Worm (Caenorhabditis elegans) whole organism, young adult: ENCODE measurements around the gene dyf-13.

Source experiments
- B0261.1 ChIP-seq: sonication (generic microtip); optimal IDR thresholded peaks from 2 replicates; lab custom pipeline; 2016; ENCODE audit warnings: mild to moderate bottlenecking, missing genetic modification characterization, moderate library complexity, missing compliant biosample characterization
- D2030.7 ChIP-seq: fragments of 200-800 bp; sonication (Bioruptor generic); IDR thresholded peaks from 2 replicates; pipeline ENCODE4 v1.3.6; 2022; ENCODE audit warnings: missing genetic modification reagents, missing genetic modification characterization, missing compliant biosample characterization
- F22D6.2 ChIP-seq: sonication (generic microtip); optimal IDR thresholded peaks from 2 replicates; lab custom pipeline; 2016; ENCODE audit warnings: mild to moderate bottlenecking, missing genetic modification characterization, missing compliant biosample characterization
- F37B4.10 ChIP-seq: fragments of 200-800 bp; sonication (Bioruptor generic); IDR thresholded peaks from 2 replicates; pipeline ENCODE4 v1.3.6; 2022; ENCODE audit warnings: missing genetic modification characterization, missing compliant biosample characterization
- F52B5.7 ChIP-seq: sonication (generic microtip); optimal IDR thresholded peaks from 2 replicates; lab custom pipeline; 2016; ENCODE audit warnings: mild to moderate bottlenecking, missing genetic modification characterization, missing compliant biosample characterization
- F55B11.4 ChIP-seq: sonication (generic microtip); optimal IDR thresholded peaks from 2 replicates; lab custom pipeline; 2016; ENCODE audit warnings: missing compliant biosample characterization, missing genetic modification characterization, borderline replicate concordance; ENCODE audit not compliant: insufficient read depth
- F57A8.1 ChIP-seq: fragments of 200-800 bp; sonication (Bioruptor generic); optimal IDR thresholded peaks from 2 replicates; lab custom pipeline; 2018; ENCODE audit warnings: mild to moderate bottlenecking, missing genetic modification characterization, moderate library complexity, missing compliant biosample characterization
- F57C9.4 ChIP-seq: sonication (generic microtip); optimal IDR thresholded peaks from 2 replicates; lab custom pipeline; 2017; ENCODE audit warnings: mild to moderate bottlenecking, missing genetic modification characterization, missing compliant biosample characterization
- K12H6.12 ChIP-seq: fragments of 200-800 bp; sonication (Bioruptor generic); optimal IDR thresholded peaks from 2 replicates; lab custom pipeline; 2018; ENCODE audit warnings: mild to moderate bottlenecking, missing genetic modification characterization, missing compliant biosample characterization
- Y53F4B.3 ChIP-seq: fragments of 200-800 bp; sonication (Bioruptor generic); IDR thresholded peaks from 2 replicates; pipeline ENCODE4 v1.3.6; 2022; ENCODE audit warnings: missing genetic modification reagents, missing genetic modification characterization, missing compliant biosample characterization
- Y53G8AR.9 ChIP-seq: fragments of 200-800 bp; sonication (Bioruptor generic); conservative IDR thresholded peaks from 2 replicates; pipeline ENCODE4 v1.3.6; 2022; ENCODE audit warnings: missing genetic modification reagents, missing genetic modification characterization, missing compliant biosample characterization
- Y79H2A.3 ChIP-seq: fragments of 200-800 bp; sonication (Bioruptor generic); conservative IDR thresholded peaks from 2 replicates; pipeline ENCODE4 v1.3.6; 2022; ENCODE audit warnings: missing genetic modification reagents, missing genetic modification characterization, missing compliant biosample characterization
- ama-1 ChIP-seq, 3 experiments: fragments of 150-350 bp in 1 of 3; sonication (generic microtip) in 2 of 3; optimal IDR thresholded peaks; 2 replicates each; lab custom pipeline; 2014 to 2018; ENCODE audit warnings: missing biosample characterization in 2 of 3, missing genetic modification characterization in 2 of 3, missing genetic modification reagents in 2 of 3
- atf-7 ChIP-seq: sonication (generic microtip); optimal IDR thresholded peaks from 2 replicates; lab custom pipeline; 2017; ENCODE audit warnings: mild to moderate bottlenecking, missing genetic modification characterization, missing compliant biosample characterization
- athp-1 ChIP-seq: sonication (generic microtip); optimal IDR thresholded peaks from 2 replicates; lab custom pipeline; 2017; ENCODE audit warnings: mild to moderate bottlenecking, missing genetic modification characterization, missing compliant biosample characterization
- attf-5 ChIP-seq: fragments of 200-800 bp; sonication (Bioruptor generic); optimal IDR thresholded peaks from 2 replicates; lab custom pipeline; 2018; ENCODE audit warnings: mild to moderate bottlenecking, missing genetic modification characterization, missing compliant biosample characterization
- bed-1 ChIP-seq: fragments of 200-800 bp; sonication (Bioruptor generic); IDR thresholded peaks from 2 replicates; pipeline ENCODE4 v1.3.6; 2022; ENCODE audit warnings: missing genetic modification reagents, missing genetic modification characterization, missing compliant biosample characterization
- ceh-40 ChIP-seq: fragments of 200-800 bp; sonication (Bioruptor generic); IDR thresholded peaks from 2 replicates; pipeline ENCODE4 v1.3.6; 2022; ENCODE audit warnings: missing genetic modification characterization, missing compliant biosample characterization
- ceh-79 ChIP-seq: sonication (generic microtip); optimal IDR thresholded peaks from 2 replicates; lab custom pipeline; 2017; ENCODE audit warnings: mild to moderate bottlenecking, missing genetic modification characterization, missing compliant biosample characterization
- dox-1 ChIP-seq: fragments of 200-800 bp; sonication (Bioruptor generic); IDR thresholded peaks from 2 replicates; pipeline ENCODE4 v1.3.6; 2022; ENCODE audit warnings: missing genetic modification reagents, missing genetic modification characterization, missing compliant biosample characterization
- dpl-1 ChIP-seq: fragments of 150-350 bp; optimal IDR thresholded peaks from 2 replicates; lab custom pipeline; 2014; ENCODE audit warnings: missing biosample characterization, missing genetic modification reagents, missing genetic modification characterization
- efl-1 ChIP-seq: fragments of 150-350 bp; optimal IDR thresholded peaks from 2 replicates; lab custom pipeline; 2014; ENCODE audit warnings: missing biosample characterization, missing genetic modification reagents, missing genetic modification characterization
- hlh-26 ChIP-seq: fragments of 200-800 bp; sonication (Bioruptor generic); conservative IDR thresholded peaks from 2 replicates; pipeline ENCODE4 v1.3.6; 2022; ENCODE audit warnings: missing genetic modification reagents, missing genetic modification characterization, missing compliant biosample characterization
- hmg-1.2 ChIP-seq: fragments of 200-800 bp; sonication (Bioruptor generic); IDR thresholded peaks from 2 replicates; pipeline ENCODE4 v1.3.6; 2022; ENCODE audit warnings: missing genetic modification reagents, missing genetic modification characterization, missing compliant biosample characterization
- lin-26 ChIP-seq: fragments of 200-800 bp; sonication (Bioruptor generic); IDR thresholded peaks from 2 replicates; pipeline ENCODE4 v1.3.6; 2022; ENCODE audit warnings: missing genetic modification reagents, missing genetic modification characterization, missing compliant biosample characterization
- lin-35 ChIP-seq, 3 experiments: fragments of 150-350 bp in 2 of 3; sonication (generic microtip) in 1 of 3; optimal IDR thresholded peaks; 2 replicates each; lab custom pipeline; 2014 to 2018; ENCODE audit warnings: missing biosample characterization in 3 of 3, missing genetic modification characterization in 3 of 3, missing genetic modification reagents in 3 of 3
- lsl-1 ChIP-seq: fragments of 200-800 bp; sonication (Bioruptor generic); optimal IDR thresholded peaks from 2 replicates; lab custom pipeline; 2018; ENCODE audit warnings: mild to moderate bottlenecking, missing genetic modification characterization, moderate library complexity, missing compliant biosample characterization
- lsy-27 ChIP-seq: sonication (generic microtip); optimal IDR thresholded peaks from 2 replicates; lab custom pipeline; 2017; ENCODE audit warnings: missing genetic modification characterization, mild to moderate bottlenecking, missing compliant biosample characterization, antibody characterized with exemption, missing genotype, borderline replicate concordance; ENCODE audit not compliant: insufficient read depth
- madf-3 ChIP-seq: fragments of 200-800 bp; sonication (Bioruptor generic); IDR thresholded peaks from 2 replicates; pipeline ENCODE4 v1.3.6; 2022; ENCODE audit warnings: missing genetic modification reagents, missing genetic modification characterization, missing compliant biosample characterization
- madf-6 ChIP-seq: fragments of 200-800 bp; sonication (Bioruptor generic); IDR thresholded peaks from 2 replicates; pipeline ENCODE4 v1.3.6; 2022; ENCODE audit warnings: missing genetic modification reagents, missing genetic modification characterization, missing compliant biosample characterization
- madf-8 ChIP-seq: fragments of 200-800 bp; sonication (Bioruptor generic); conservative IDR thresholded peaks from 2 replicates; pipeline ENCODE4 v1.3.6; 2022; ENCODE audit warnings: missing genetic modification reagents, missing genetic modification characterization, missing compliant biosample characterization
- mcd-1 ChIP-seq: fragments of 200-800 bp; sonication (Bioruptor generic); IDR thresholded peaks from 2 replicates; pipeline ENCODE4 v1.3.6; 2022; ENCODE audit warnings: missing genetic modification reagents, missing genetic modification characterization, missing compliant biosample characterization
- nfya-1 ChIP-seq: sonication (generic microtip); optimal IDR thresholded peaks from 2 replicates; lab custom pipeline; 2017; ENCODE audit warnings: antibody characterized with exemption, missing compliant biosample characterization, missing genetic modification characterization, borderline replicate concordance; ENCODE audit not compliant: insufficient read depth
- nfya-2 ChIP-seq: fragments of 200-800 bp; sonication (Bioruptor generic); IDR thresholded peaks from 2 replicates; pipeline ENCODE4 v1.3.6; 2022; ENCODE audit warnings: missing genetic modification reagents, missing genetic modification characterization, missing compliant biosample characterization
- nfyb-1 ChIP-seq: fragments of 200-800 bp; sonication (Bioruptor generic); IDR thresholded peaks from 2 replicates; pipeline ENCODE4 v1.3.6; 2022; ENCODE audit warnings: missing genetic modification reagents, missing genetic modification characterization, missing compliant biosample characterization
- nhr-120 ChIP-seq: fragments of 200-800 bp; sonication (Bioruptor generic); IDR thresholded peaks from 2 replicates; pipeline ENCODE4 v1.3.6; 2022; ENCODE audit warnings: missing genetic modification characterization, missing compliant biosample characterization
- nhr-80 ChIP-seq: sonication (generic microtip); optimal IDR thresholded peaks from 2 replicates; lab custom pipeline; 2016; ENCODE audit warnings: missing genetic modification characterization, missing compliant biosample characterization
- pbrm-1 ChIP-seq: fragments of 200-800 bp; sonication (Bioruptor generic); IDR thresholded peaks from 2 replicates; pipeline ENCODE4 v1.3.6; 2022; ENCODE audit warnings: missing genetic modification reagents, missing genetic modification characterization, missing compliant biosample characterization
- sdz-38 ChIP-seq: sonication (generic microtip); optimal IDR thresholded peaks from 2 replicates; lab custom pipeline; 2016; ENCODE audit warnings: missing genotype, missing genetic modification characterization, missing compliant biosample characterization
- snpc-1.1 ChIP-seq: sonication (generic microtip); optimal IDR thresholded peaks from 2 replicates; lab custom pipeline; 2017; ENCODE audit warnings: missing genetic modification characterization, mild to moderate bottlenecking, missing compliant biosample characterization, antibody characterized with exemption, moderate library complexity, missing genotype, missing genetic modification reagents; ENCODE audit not compliant: insufficient read depth
- sptf-2 ChIP-seq: fragments of 200-800 bp; sonication (Bioruptor generic); optimal IDR thresholded peaks from 2 replicates; lab custom pipeline; 2018; ENCODE audit warnings: mild to moderate bottlenecking, missing genetic modification characterization, missing compliant biosample characterization
- tbx-9 ChIP-seq: sonication (generic microtip); optimal IDR thresholded peaks from 2 replicates; lab custom pipeline; 2016; ENCODE audit warnings: borderline replicate concordance, missing genetic modification characterization, inconsistent platforms, missing compliant biosample characterization
- unc-62 ChIP-seq: fragments of 150-350 bp; optimal IDR thresholded peaks from 2 replicates; lab custom pipeline; 2014; ENCODE audit warnings: missing biosample characterization, missing genetic modification reagents, missing genetic modification characterization
- ztf-26 ChIP-seq: sonication (generic microtip); optimal IDR thresholded peaks from 2 replicates; lab custom pipeline; 2017; ENCODE audit warnings: missing genetic modification characterization, missing compliant biosample characterization
- ztf-3 ChIP-seq: fragments of 200-800 bp; sonication (Bioruptor generic); optimal IDR thresholded peaks from 2 replicates; lab custom pipeline; 2018; ENCODE audit warnings: mild to moderate bottlenecking, missing genetic modification characterization, missing compliant biosample characterization

Gene dyf-13

DNA sequence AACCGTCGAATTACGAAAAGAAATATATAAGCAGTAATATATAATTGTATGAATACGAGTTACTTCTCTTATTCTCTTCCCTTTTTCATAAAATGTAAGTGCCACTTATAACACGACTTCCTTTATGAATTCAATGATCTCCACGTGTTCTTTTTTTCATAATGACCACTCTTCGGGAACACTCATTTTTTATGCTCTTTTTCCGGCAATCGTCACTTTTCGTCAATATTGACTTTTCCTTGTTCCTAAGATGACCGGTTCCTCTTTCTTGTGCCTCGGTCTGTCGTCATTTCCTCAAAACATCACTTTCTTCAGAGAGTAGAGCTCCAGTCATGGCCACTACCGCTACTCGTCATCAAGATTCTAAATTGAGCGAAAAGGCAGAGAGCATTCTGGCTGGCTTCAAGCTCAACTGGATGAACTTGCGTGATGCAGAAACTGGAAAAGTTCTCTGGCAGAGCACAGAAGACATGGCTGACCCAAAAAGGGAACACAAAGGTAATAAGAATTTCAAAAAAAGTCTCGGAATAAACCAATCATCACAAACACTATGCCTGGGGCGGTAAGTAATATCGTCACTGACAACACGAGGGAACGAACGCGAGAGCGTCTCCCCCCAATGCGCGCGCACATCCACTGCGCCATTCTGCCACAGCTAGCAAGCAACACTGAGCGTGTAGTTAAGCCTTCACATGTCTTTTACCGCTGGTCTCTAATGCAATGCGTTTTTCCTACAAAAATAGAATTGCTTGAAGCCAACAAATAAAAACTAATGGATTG is 12.5 kb upstream of the dyf-13 start, which contains the start of gene pdl-1 (continued):
- TF ChIP-seq K12H6.12 (peak; percentile 77), sdz-38 (no peak), snpc-1.1 (tag; lab: Kevin White, UChicago) (peak; percentile 59), tbx-9 (tag; lab: Kevin White, UChicago) (peak; percentile 40), F52B5.7 (peak; percentile 94), ztf-3 (peak; percentile 51), F57A8.1 (GFP tag; lab: Kevin White, UChicago) (peak; percentile 46), ceh-40 (GFP tag; lab: Robert Waterston, UW) (peak; percentile 91), dox-1 (peak; percentile 92), madf-6 (GFP tag; lab: Robert Waterston, UW) (peak; percentile 73; the same call in 1 of the 2 replicates), nfya-2 (GFP tag; lab: Robert Waterston, UW) (no peak), nhr-80 (tag; lab: Kevin White, UChicago) (peak; percentile 46), hmg-1.2 (GFP tag; lab: Robert Waterston, UW) (peak; percentile 78), Y79H2A.3 (peak; percentile 72; the same call in 1 of the 2 replicates), dpl-1 (GFP tag; lab: Kevin White, UChicago) (no peak), madf-8 (peak; percentile 48), F55B11.4 (tag; lab: Kevin White, UChicago) (no peak), F37B4.10 (GFP tag; lab: Robert Waterston, UW) (0 out of 2 replicates have a peak, but pooled peaks have one; percentile 23), lin-35 (GFP tag; optimal IDR thresholded peaks at IDR 0.05; lab: Kevin White, UChicago) (peak in 1 of 3 experiments; percentile 66), efl-1 (GFP tag; lab: Kevin White, UChicago) (no peak), Y53G8AR.9 (GFP tag; lab: Robert Waterston, UW) (peak; percentile 58; the same call in 1 of the 2 replicates), lin-26 (GFP tag; lab: Robert Waterston, UW) (peak; percentile 96), attf-5 (GFP tag; lab: Kevin White, UChicago) (peak; percentile 82), unc-62 (GFP tag; lab: Kevin White, UChicago) (no peak), pbrm-1 (GFP tag; lab: Robert Waterston, UW) (peak; percentile 88), F57C9.4 (tag; lab: Kevin White, UChicago) (peak; percentile 65), madf-3 (GFP tag; lab: Robert Waterston, UW) (peak; percentile 53; the same call in 1 of the 2 replicates), D2030.7 (GFP tag; lab: Robert Waterston, UW) (peak; percentile 78), lsl-1 (peak; percentile 60), ceh-79 (tag; lab: Kevin White, UChicago) (peak; percentile 91), hlh-26 (GFP tag; lab: Robert Waterston, UW) (0 out of 2 replicates have a peak, but pooled peaks have one; percentile 61), sptf-2 (GFP tag; lab: Kevin White, UChicago) (peak; percentile 31), ztf-26 (peak; percentile 73), lsy-27 (peak; percentile 52), ama-1 (optimal IDR thresholded peaks at IDR 0.05; lab: Kevin White, UChicago) (no peak), ama-1 (GFP tag; optimal IDR thresholded peaks at IDR 0.05; lab: Kevin White, UChicago) (peak; percentile 87 to 93), B0261.1 (tag; lab: Kevin White, UChicago) (peak; percentile 86), Y53F4B.3 (GFP tag; lab: Robert Waterston, UW) (peak; percentile 68; the same call in 1 of the 2 replicates), bed-1 (peak; percentile 94), mcd-1 (GFP tag; lab: Robert Waterston, UW) (peak; percentile 66), F22D6.2 (tag; lab: Kevin White, UChicago) (peak; percentile 6), nfyb-1 (GFP tag; lab: Robert Waterston, UW) (peak; percentile 88), athp-1 (tag; lab: Kevin White, UChicago) (peak; percentile 84), nhr-120 (GFP tag; lab: Robert Waterston, UW) (0 out of 2 replicates have a peak, but pooled peaks have one; percentile 37), nfya-1 (tag; lab: Kevin White, UChicago) (no peak), atf-7 (tag; lab: Kevin White, UChicago) (peak; percentile 85)
